Worm (Caenorhabditis elegans) whole organism, L4 larva: Measurements from ENCODE around the gene K06H6.1.

ENCODE experiments used
- ZK546.5 ChIP-seq, 2 experiments: sonication (generic microtip); optimal IDR thresholded peaks; 2 replicates each; lab custom pipeline; 2017; ENCODE audit warnings: missing biosample characterization in 2 of 2, missing genetic modification characterization in 2 of 2
- ama-1 ChIP-seq: fragments of 150-350 bp; optimal IDR thresholded peaks from 2 replicates; lab custom pipeline; 2014; ENCODE audit warnings: inconsistent platforms, mixed read lengths
- arid-1 ChIP-seq: fragments of 200-800 bp; sonication (Bioruptor generic); conservative IDR thresholded peaks from 2 replicates; pipeline ENCODE4 v1.3.6; 2022; ENCODE audit warnings: missing genetic modification reagents, missing genetic modification characterization, missing compliant biosample characterization
- dmd-6 ChIP-seq: fragments of 200-800 bp; sonication (Bioruptor generic); IDR thresholded peaks from 2 replicates; pipeline ENCODE4 v1.3.6; 2022; ENCODE audit warnings: missing genetic modification reagents, missing genetic modification characterization, missing compliant biosample characterization
- dve-1 ChIP-seq: sonication (generic microtip); optimal IDR thresholded peaks from 2 replicates; lab custom pipeline; 2017; ENCODE audit warnings: antibody characterized with exemption, mild to moderate bottlenecking, missing genetic modification characterization, missing compliant biosample characterization; ENCODE audit not compliant: insufficient read depth
- egl-27 ChIP-seq: sonication (generic microtip); optimal IDR thresholded peaks from 3 replicates; lab custom pipeline; 2017; ENCODE audit warnings: missing biosample characterization, missing genetic modification reagents, missing genetic modification characterization
- fkh-10 ChIP-seq: fragments of 150-350 bp; optimal IDR thresholded peaks from 2 replicates; lab custom pipeline; 2014; ENCODE audit warnings: missing biosample characterization, missing genetic modification reagents, missing genetic modification characterization
- lin-1 ChIP-seq: fragments of 200-800 bp; sonication (Bioruptor generic); IDR thresholded peaks from 2 replicates; pipeline ENCODE4 v1.3.6; 2022; ENCODE audit warnings: missing genetic modification reagents, missing genetic modification characterization, missing compliant biosample characterization
- lin-13 ChIP-seq: fragments of 150-350 bp; optimal IDR thresholded peaks from 2 replicates; lab custom pipeline; 2014; ENCODE audit warnings: missing biosample characterization, missing genetic modification reagents, missing genetic modification characterization
- mdl-1 ChIP-seq, 2 experiments: fragments of 150-350 bp in 1 of 2; sonication (generic microtip) in 1 of 2; optimal IDR thresholded peaks; 2 replicates each; lab custom pipeline; 2014 to 2017; ENCODE audit warnings: missing biosample characterization in 2 of 2, missing genetic modification characterization in 2 of 2
- saeg-2 ChIP-seq: fragments of 200-800 bp; sonication (Bioruptor generic); IDR thresholded peaks from 2 replicates; pipeline ENCODE4 v1.3.6; 2022; ENCODE audit warnings: missing genetic modification reagents, missing genetic modification characterization, missing compliant biosample characterization
- unc-39 ChIP-seq: sonication (generic microtip); optimal IDR thresholded peaks from 2 replicates; lab custom pipeline; 2017; ENCODE audit warnings: missing biosample characterization, missing genetic modification characterization
- zip-2 ChIP-seq: fragments of 150-350 bp; optimal IDR thresholded peaks from 2 replicates; lab custom pipeline; 2014; ENCODE audit warnings: missing biosample characterization, missing genetic modification characterization
- ztf-11 ChIP-seq: fragments of 150-350 bp; optimal IDR thresholded peaks from 2 replicates; lab custom pipeline; 2014; ENCODE audit warnings: missing biosample characterization, missing genetic modification characterization

DNA sequence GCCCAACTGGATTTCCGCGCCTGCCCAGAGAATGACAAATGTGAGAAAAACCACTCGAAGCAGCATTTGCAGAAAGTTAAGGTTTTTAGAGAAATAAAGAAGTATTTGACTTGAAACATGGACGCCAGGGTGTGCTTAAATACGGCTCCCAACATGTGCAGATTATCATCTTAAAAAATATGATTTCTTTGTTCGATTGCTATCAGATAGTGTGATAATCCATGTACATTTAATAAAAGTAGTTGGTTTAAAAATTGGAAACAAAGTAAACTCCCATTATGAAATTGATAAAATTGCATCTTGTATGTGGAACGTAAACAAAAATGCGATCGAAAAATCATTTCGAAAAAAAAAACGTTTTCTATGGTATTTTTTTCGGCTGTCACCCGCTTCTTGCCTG, 39.7 kb downstream of the K06H6.1 start, which contains the start of gene F48G7.8:
- TF ChIP-seq lin-1 (GFP tag; lab: Robert Waterston, UW) (no peak), mdl-1 (tag; optimal IDR thresholded peaks at IDR 0.05; lab: Kevin White, UChicago) (no peak), fkh-10 (GFP tag; lab: Kevin White, UChicago) (no peak), dve-1 (no peak), ZK546.5 (tag; optimal IDR thresholded peaks at IDR 0.05; lab: Kevin White, UChicago) (no peak), ama-1 (lab: Kevin White, UChicago) (no peak), arid-1 (GFP tag; lab: Robert Waterston, UW) (no peak), ztf-11 (tag; lab: Kevin White, UChicago) (no peak), saeg-2 (GFP tag; lab: Robert Waterston, UW) (no peak), dmd-6 (GFP tag; lab: Robert Waterston, UW) (no peak), zip-2 (tag; lab: Kevin White, UChicago) (no peak), egl-27 (tag; lab: Kevin White, UChicago) (no peak), unc-39 (tag; lab: Kevin White, UChicago) (no peak), lin-13 (no peak)
